Worm (Caenorhabditis elegans) whole organism, L4/young adult: ENCODE results near the gene F16G10.9.

Experiments
- W03F9.2 ChIP-seq: fragments of 150-350 bp; optimal IDR thresholded peaks from 2 replicates; lab custom pipeline; 2014; ENCODE audit warnings: missing biosample characterization, missing genetic modification characterization
- dao-5 ChIP-seq: sonication (generic microtip); optimal IDR thresholded peaks from 2 replicates; lab custom pipeline; 2016; ENCODE audit warnings: missing genotype, missing genetic modification characterization, moderate library complexity, missing compliant biosample characterization
- him-1 ChIP-seq: sonication (generic microtip); optimal IDR thresholded peaks from 2 replicates; lab custom pipeline; 2016; ENCODE audit warnings: missing genotype, missing genetic modification reagents, missing genetic modification characterization, missing compliant biosample characterization

DNA sequence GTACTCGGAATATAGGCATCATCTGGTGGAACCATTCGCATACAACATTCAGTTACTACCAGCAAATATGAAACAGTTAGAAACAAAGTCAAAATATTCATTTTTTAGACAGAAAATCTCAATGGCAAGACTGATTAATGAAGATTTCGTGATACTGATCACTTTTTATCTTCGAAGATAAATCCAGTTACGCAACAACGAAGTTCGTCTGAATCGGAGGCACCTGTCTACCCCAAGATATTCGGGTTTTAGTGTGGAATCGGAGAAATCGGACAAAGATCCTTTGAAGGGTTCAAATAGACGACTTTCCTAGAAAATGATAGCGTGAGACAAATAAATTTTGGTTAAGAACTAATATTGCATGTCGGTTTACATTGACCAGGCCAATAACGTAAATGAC lies 10.5 kb upstream of the F16G10.9 start, which contains the start of gene F16G10.13:
- TF ChIP-seq W03F9.2: no peak
- TF ChIP-seq him-1: no peak
- no peak for TF ChIP-seq dao-5
